Worm (Caenorhabditis elegans) whole organism, L4 larva: ENCODE measurements around the gene str-4.
A peak's percentile ranks its signal among the peaks of the same experiment; 100 is the strongest.

ENCODE experiments used
- F26F4.8 ChIP-seq: fragments of 200-800 bp; sonication (Bioruptor generic); conservative IDR thresholded peaks from 2 replicates; pipeline ENCODE4 v1.3.6; 2022; ENCODE audit warnings: missing genetic modification characterization, missing compliant biosample characterization
- F37D6.2 ChIP-seq: sonication (generic microtip); optimal IDR thresholded peaks from 2 replicates; lab custom pipeline; 2016; ENCODE audit warnings: mild to moderate bottlenecking, missing genetic modification characterization, missing compliant biosample characterization
- T20F7.1 ChIP-seq: fragments of 200-800 bp; sonication (Bioruptor generic); optimal IDR thresholded peaks from 2 replicates; lab custom pipeline; 2018; ENCODE audit warnings: mild to moderate bottlenecking, missing genetic modification characterization, missing compliant biosample characterization
- Y105C5A.15 ChIP-seq: fragments of 200-800 bp; sonication (Bioruptor generic); IDR thresholded peaks from 2 replicates; pipeline ENCODE4 v1.3.6; 2022; ENCODE audit warnings: missing genetic modification characterization, missing compliant biosample characterization
- Y5F2A.4 ChIP-seq: fragments of 200-800 bp; sonication (Bioruptor generic); optimal IDR thresholded peaks from 2 replicates; lab custom pipeline; 2018; ENCODE audit warnings: mild to moderate bottlenecking, missing genetic modification characterization, missing compliant biosample characterization
- ZK546.5 ChIP-seq, 2 experiments: sonication (generic microtip); optimal IDR thresholded peaks; 2 replicates each; lab custom pipeline; 2017; ENCODE audit warnings: missing biosample characterization in 2 of 2, missing genetic modification characterization in 2 of 2
- aha-1 ChIP-seq: fragments of 150-350 bp; peaks from one replicate; lab custom pipeline; 2014; ENCODE audit warnings: missing biosample characterization, missing genetic modification characterization
- ama-1 ChIP-seq: fragments of 150-350 bp; optimal IDR thresholded peaks from 2 replicates; lab custom pipeline; 2014; ENCODE audit warnings: inconsistent platforms, mixed read lengths
- ceh-44 ChIP-seq: fragments of 200-800 bp; sonication (Bioruptor generic); IDR thresholded peaks from 2 replicates; pipeline ENCODE4 v1.3.6; 2022; ENCODE audit warnings: missing genetic modification reagents, missing genetic modification characterization, missing compliant biosample characterization
- ces-1 ChIP-seq: fragments of 150-350 bp; sonication (generic microtip); optimal IDR thresholded peaks from 4 replicates; lab custom pipeline; 2014; ENCODE audit warnings: missing biosample characterization, missing genetic modification reagents, missing genetic modification characterization
- cey-2 ChIP-seq: sonication (generic microtip); optimal IDR thresholded peaks from 3 replicates; lab custom pipeline; 2017; ENCODE audit warnings: missing genetic modification characterization, mild to moderate bottlenecking, missing compliant biosample characterization, antibody characterized with exemption, borderline replicate concordance; ENCODE audit not compliant: insufficient read depth
- daf-12 ChIP-seq: fragments of 150-350 bp; optimal IDR thresholded peaks from 2 replicates; lab custom pipeline; 2014; ENCODE audit warnings: missing biosample characterization, missing genetic modification reagents, missing genetic modification characterization
- daf-16 ChIP-seq, 3 experiments: sonication (generic microtip); optimal IDR thresholded peaks; 2 replicates each; lab custom pipeline; 2016 to 2017; ENCODE audit warnings: missing genetic modification characterization in 3 of 3, missing genetic modification reagents in 3 of 3, mild to moderate bottlenecking in 2 of 3, missing compliant biosample characterization in 2 of 3, missing biosample characterization in 1 of 3, moderate library complexity in 1 of 3
- daf-8 ChIP-seq: fragments of 200-800 bp; sonication (Bioruptor generic); IDR thresholded peaks from 2 replicates; pipeline ENCODE4 v1.3.6; 2022; ENCODE audit warnings: missing genetic modification characterization, missing compliant biosample characterization
- dmd-6 ChIP-seq: fragments of 200-800 bp; sonication (Bioruptor generic); IDR thresholded peaks from 2 replicates; pipeline ENCODE4 v1.3.6; 2022; ENCODE audit warnings: missing genetic modification reagents, missing genetic modification characterization, missing compliant biosample characterization
- dmd-8 ChIP-seq: fragments of 200-800 bp; sonication (Bioruptor generic); IDR thresholded peaks from 2 replicates; pipeline ENCODE4 v1.3.6; 2022; ENCODE audit warnings: missing genetic modification characterization, missing compliant biosample characterization
- dmd-9 ChIP-seq: fragments of 200-800 bp; sonication (Bioruptor generic); IDR thresholded peaks from 2 replicates; pipeline ENCODE4 v1.3.6; 2022; ENCODE audit warnings: missing genetic modification reagents, missing genetic modification characterization, missing compliant biosample characterization
- dpl-1 ChIP-seq: fragments of 150-350 bp; optimal IDR thresholded peaks from 2 replicates; lab custom pipeline; 2014; ENCODE audit warnings: missing biosample characterization, missing genetic modification reagents, missing genetic modification characterization
- fkh-10 ChIP-seq: fragments of 150-350 bp; optimal IDR thresholded peaks from 2 replicates; lab custom pipeline; 2014; ENCODE audit warnings: missing biosample characterization, missing genetic modification reagents, missing genetic modification characterization
- fos-1 ChIP-seq: fragments of 150-350 bp; optimal IDR thresholded peaks from 2 replicates; lab custom pipeline; 2014; ENCODE audit warnings: missing biosample characterization, missing genetic modification characterization
- hlh-30 ChIP-seq: sonication (generic microtip); optimal IDR thresholded peaks from 2 replicates; lab custom pipeline; 2017; ENCODE audit warnings: antibody characterized with exemption, mild to moderate bottlenecking, missing genetic modification characterization, missing compliant biosample characterization; ENCODE audit not compliant: insufficient read depth
- lin-13 ChIP-seq: fragments of 150-350 bp; optimal IDR thresholded peaks from 2 replicates; lab custom pipeline; 2014; ENCODE audit warnings: missing biosample characterization, missing genetic modification reagents, missing genetic modification characterization
- lin-39 ChIP-seq: fragments of 150-350 bp; optimal IDR thresholded peaks from 2 replicates; lab custom pipeline; 2014; ENCODE audit warnings: missing biosample characterization, missing genetic modification reagents, missing genetic modification characterization
- lir-3 ChIP-seq: sonication (generic microtip); optimal IDR thresholded peaks from 2 replicates; lab custom pipeline; 2016; ENCODE audit warnings: mild to moderate bottlenecking, missing genetic modification characterization, missing compliant biosample characterization
- lsy-2 ChIP-seq, 2 experiments: fragments of 150-350 bp in 1 of 2; sonication (generic microtip) in 1 of 2; optimal IDR thresholded peaks; 2 replicates each; lab custom pipeline; 2014 to 2017; ENCODE audit warnings: missing biosample characterization in 2 of 2, missing genetic modification characterization in 2 of 2
- mes-2 ChIP-seq: sonication (generic microtip); optimal IDR thresholded peaks from 2 replicates; lab custom pipeline; 2016; ENCODE audit warnings: missing genotype, mild to moderate bottlenecking, missing genetic modification characterization, missing compliant biosample characterization; ENCODE audit not compliant: poor library complexity, severe bottlenecking
- mxl-2 ChIP-seq: fragments of 200-800 bp; sonication (Bioruptor generic); conservative IDR thresholded peaks from 2 replicates; pipeline ENCODE4 v1.3.6; 2022; ENCODE audit warnings: missing genetic modification reagents, missing genetic modification characterization, missing compliant biosample characterization
- nhr-111 ChIP-seq: fragments of 200-800 bp; sonication (Bioruptor generic); optimal IDR thresholded peaks from 2 replicates; lab custom pipeline; 2018; ENCODE audit warnings: mild to moderate bottlenecking, missing genetic modification characterization, missing compliant biosample characterization
- nhr-28 ChIP-seq: fragments of 150-350 bp; optimal IDR thresholded peaks from 2 replicates; lab custom pipeline; 2014; ENCODE audit warnings: missing biosample characterization, missing genetic modification characterization
- nhr-41 ChIP-seq: fragments of 200-800 bp; sonication (Bioruptor generic); IDR thresholded peaks from 2 replicates; pipeline ENCODE4 v1.3.6; 2022; ENCODE audit warnings: missing genetic modification reagents, missing genetic modification characterization, missing compliant biosample characterization
- nhr-77 ChIP-seq: fragments of 150-350 bp; optimal IDR thresholded peaks from 2 replicates; lab custom pipeline; 2014; ENCODE audit warnings: missing biosample characterization, missing genetic modification characterization
- rbr-2 ChIP-seq: sonication (generic microtip); optimal IDR thresholded peaks from 2 replicates; lab custom pipeline; 2016; ENCODE audit warnings: missing genotype, missing genetic modification characterization, missing compliant biosample characterization
- sdz-12 ChIP-seq: fragments of 200-800 bp; sonication (Bioruptor generic); optimal IDR thresholded peaks from 2 replicates; lab custom pipeline; 2018; ENCODE audit warnings: mild to moderate bottlenecking, missing genetic modification characterization, missing compliant biosample characterization
- set-16 ChIP-seq: fragments of 200-800 bp; sonication (Bioruptor generic); IDR thresholded peaks from 2 replicates; pipeline ENCODE4 v1.3.6; 2022; ENCODE audit warnings: missing genetic modification reagents, missing genetic modification characterization, missing compliant biosample characterization
- skn-1 ChIP-seq: fragments of 150-350 bp; optimal IDR thresholded peaks from 2 replicates; lab custom pipeline; 2014; ENCODE audit warnings: missing biosample characterization, missing genetic modification characterization
- spr-3 ChIP-seq: fragments of 200-800 bp; sonication (Bioruptor generic); optimal IDR thresholded peaks from 2 replicates; lab custom pipeline; 2018; ENCODE audit warnings: mild to moderate bottlenecking, missing genetic modification characterization, missing compliant biosample characterization
- tag-97 ChIP-seq: fragments of 200-800 bp; sonication (Bioruptor generic); IDR thresholded peaks from 2 replicates; pipeline ENCODE4 v1.3.6; 2022; ENCODE audit warnings: missing genetic modification characterization, missing compliant biosample characterization
- tra-1 ChIP-seq: fragments of 200-800 bp; sonication (Bioruptor generic); IDR thresholded peaks from 2 replicates; pipeline ENCODE4 v1.3.6; 2022; ENCODE audit warnings: missing genetic modification reagents, missing genetic modification characterization, missing compliant biosample characterization
- unc-39 ChIP-seq: sonication (generic microtip); optimal IDR thresholded peaks from 2 replicates; lab custom pipeline; 2017; ENCODE audit warnings: missing biosample characterization, missing genetic modification characterization
- vab-7 ChIP-seq: fragments of 200-800 bp; sonication (Bioruptor generic); IDR thresholded peaks from 2 replicates; pipeline ENCODE4 v1.3.6; 2022; ENCODE audit warnings: missing genetic modification reagents, missing genetic modification characterization, missing compliant biosample characterization
- zag-1 ChIP-seq: fragments of 150-350 bp; optimal IDR thresholded peaks from 2 replicates; lab custom pipeline; 2014; ENCODE audit warnings: missing biosample characterization, missing genetic modification characterization
- zfp-2 ChIP-seq: sonication (generic microtip); optimal IDR thresholded peaks from 2 replicates; lab custom pipeline; 2016; ENCODE audit warnings: mild to moderate bottlenecking, missing genetic modification characterization, missing compliant biosample characterization
- zip-2 ChIP-seq: fragments of 150-350 bp; optimal IDR thresholded peaks from 2 replicates; lab custom pipeline; 2014; ENCODE audit warnings: missing biosample characterization, missing genetic modification characterization

Gene str-4

ce11 chrV:13300492-13300891 lies 39.0 kb downstream of the str-4 start:
- TF ChIP-seq dmd-9 (no peak), skn-1 (no peak), tra-1 (GFP tag; lab: Robert Waterston, UW) (0 out of 2 replicates have a peak, but pooled peaks have one; percentile 15), zfp-2 (tag; lab: Kevin White, UChicago) (no peak), tag-97 (no peak), set-16 (GFP tag; lab: Robert Waterston, UW) (no peak), zag-1 (no peak), spr-3 (GFP tag; lab: Kevin White, UChicago) (no peak), ama-1 (lab: Kevin White, UChicago) (no peak), dmd-8 (GFP tag; lab: Robert Waterston, UW) (no peak), nhr-28 (tag; lab: Kevin White, UChicago) (peak; percentile 19), nhr-111 (GFP tag; lab: Kevin White, UChicago) (no peak), zip-2 (no peak), aha-1 (tag; lab: Kevin White, UChicago) (peak; percentile 89), fos-1 (no peak), mxl-2 (GFP tag; lab: Robert Waterston, UW) (no peak), lsy-2 (tag; optimal IDR thresholded peaks at IDR 0.05; lab: Kevin White, UChicago) (no peak), ZK546.5 (tag; optimal IDR thresholded peaks at IDR 0.05; lab: Kevin White, UChicago) (no peak), cey-2 (tag; lab: Kevin White, UChicago) (no peak), nhr-77 (tag; lab: Kevin White, UChicago) (no peak), dpl-1 (GFP tag; lab: Kevin White, UChicago) (no peak), dmd-6 (GFP tag; lab: Robert Waterston, UW) (no peak), lin-13 (GFP tag; lab: Kevin White, UChicago) (no peak), ces-1 (GFP tag; lab: Kevin White, UChicago) (no peak), nhr-41 (GFP tag; lab: Robert Waterston, UW) (no peak), T20F7.1 (GFP tag; lab: Kevin White, UChicago) (no peak), lin-39 (no peak), ceh-44 (GFP tag; lab: Robert Waterston, UW) (no peak), vab-7 (GFP tag; lab: Robert Waterston, UW) (no peak), Y5F2A.4 (no peak), F26F4.8 (no peak), hlh-30 (tag; lab: Kevin White, UChicago) (peak; percentile 74), lir-3 (no peak), Y105C5A.15 (GFP tag; lab: Robert Waterston, UW) (no peak), fkh-10 (no peak), unc-39 (tag; lab: Kevin White, UChicago) (no peak), daf-16 (GFP tag; optimal IDR thresholded peaks at IDR 0.05; lab: Kevin White, UChicago) (peak in 1 of 2 experiments; percentile 84), daf-16 (tag; optimal IDR thresholded peaks at IDR 0.05; lab: Kevin White, UChicago) (no peak), daf-12 (tag; lab: Kevin White, UChicago) (no peak), F37D6.2 (tag; lab: Kevin White, UChicago) (no peak), daf-8 (GFP tag; lab: Robert Waterston, UW) (no peak), sdz-12 (GFP tag; lab: Kevin White, UChicago) (no peak), mes-2 (tag; lab: Kevin White, UChicago) (no peak), rbr-2 (tag; lab: Kevin White, UChicago) (no peak)
- TF ChIP-seq, all 104 proteins: peak for 5
